Fruit fly (Drosophila melanogaster) Kc167 (cell line): ENCODE measurements around the gene tral.

Experiments
- Myc ChIP-seq: fragments of >200 bp; optimal IDR thresholded peaks from 2 replicates; lab custom pipeline; 2017; ENCODE audit warnings: missing external identifiers
- Sin3A ChIP-seq: fragments of >200 bp; optimal IDR thresholded peaks from 2 replicates; lab custom pipeline; 2018; ENCODE audit warnings: missing external identifiers
- h ChIP-seq: fragments of >200 bp; optimal IDR thresholded peaks from 3 replicates; lab custom pipeline; 2018; ENCODE audit warnings: missing external identifiers
- insv ChIP-seq: fragments of >200 bp; optimal IDR thresholded peaks from 3 replicates; lab custom pipeline; 2018; ENCODE audit warnings: missing external identifiers
- psq ChIP-seq: fragments of >200 bp; optimal IDR thresholded peaks from 2 replicates; lab custom pipeline; 2017; ENCODE audit warnings: missing external identifiers
- ttk ChIP-seq: sonication (Bioruptor generic); optimal IDR thresholded peaks from 2 replicates; lab custom pipeline; 2017; ENCODE audit warnings: missing external identifiers

dm6 chr3L:12533392-12534070, 18.7 kb downstream of the tral start, which contains the start of the genes Tsf2 and CG34242:
- TF ChIP-seq h (lab: Kevin White, UChicago) (no peak), psq (no peak), Myc (no peak), Sin3A (lab: Kevin White, UChicago) (no peak), insv (lab: Kevin White, UChicago) (no peak), ttk (lab: Kevin White, UChicago) (no peak)
